In the genomic region with DNA sequence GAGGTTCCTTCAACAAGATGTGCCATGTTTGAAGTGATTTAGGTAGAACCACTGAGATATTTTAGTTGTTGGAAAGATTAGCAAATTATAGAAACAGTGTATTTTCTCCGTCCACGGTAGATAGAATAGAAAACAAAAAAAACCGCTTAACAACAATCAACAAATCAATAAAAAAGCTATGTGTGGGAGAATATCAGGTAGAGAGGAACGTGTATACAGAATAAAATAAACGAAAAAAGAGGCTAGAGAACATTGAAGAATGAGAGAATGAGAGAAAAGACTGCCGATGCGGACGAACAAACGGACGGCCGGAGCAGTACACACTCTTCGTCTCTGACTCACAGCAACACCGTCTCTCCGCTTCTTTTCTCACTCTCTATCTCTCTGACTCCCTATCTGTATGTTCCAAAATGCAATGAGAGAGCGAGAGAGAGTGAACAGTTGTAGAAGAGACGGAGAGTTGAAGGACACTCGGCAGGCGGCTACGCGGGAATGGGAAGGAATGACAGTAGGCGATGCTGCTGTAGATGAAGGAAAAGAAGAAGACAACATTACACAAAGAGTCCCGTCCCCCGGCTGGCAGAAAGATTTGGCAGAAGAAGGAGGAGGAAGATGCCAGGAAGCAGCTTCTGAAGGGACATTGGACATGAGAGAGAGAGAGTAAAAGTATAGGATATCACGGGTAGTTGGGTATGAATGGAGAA, we compare ENCODE assay signal across 5 worm cellular contexts.
TF ChIP-seq lines count a peak whose summit lies in the region.

A gene (minus strand): TSS at position 51 of the 704 bp plus-strand sequence.

TF ChIP-seq in whole organism, L1 larva, 84 proteins besides CTCF, POLR2A, EP300 and RAD21 (continues in another document):
- TF ChIP-seq swsn-7 (tag; optimal IDR thresholded peaks at IDR 0.05; lab: Kevin White, UChicago) (peak; percentile 74), xbp-1 (tag; optimal IDR thresholded peaks at IDR 0.05; lab: Kevin White, UChicago) (peak; percentile 47), elt-3 (tag; optimal IDR thresholded peaks at IDR 0.05; lab: Kevin White, UChicago) (peak in 1 of 6 experiments; percentile 6), dsc-1 (tag; optimal IDR thresholded peaks at IDR 0.05; lab: Kevin White, UChicago) (peak; percentile 68), vab-15 (tag; optimal IDR thresholded peaks at IDR 0.05; lab: Kevin White, UChicago) (no peak), nhr-77 (tag; optimal IDR thresholded peaks at IDR 0.05; lab: Kevin White, UChicago) (no peak), nhr-84 (tag; optimal IDR thresholded peaks at IDR 0.05; lab: Kevin White, UChicago) (no peak), snu-23 (GFP tag; optimal IDR thresholded peaks at IDR 0.05; lab: Kevin White, UChicago) (peak; percentile 84), pqm-1 (tag; optimal IDR thresholded peaks at IDR 0.05; lab: Kevin White, UChicago) (no peak), fkh-4 (tag; optimal IDR thresholded peaks at IDR 0.05; lab: Kevin White, UChicago; ENCODE audit: borderline replicate concordance) (no peak), nhr-237 (tag; optimal IDR thresholded peaks at IDR 0.05; lab: Kevin White, UChicago) (no peak), dpl-1 (GFP tag; optimal IDR thresholded peaks at IDR 0.05; lab: Kevin White, UChicago) (peak; percentile 41 to 62 (median 44)), hpl-2 (GFP tag; optimal IDR thresholded peaks at IDR 0.05; lab: Kevin White, UChicago) (no peak), irx-1 (tag; optimal IDR thresholded peaks at IDR 0.05; lab: Kevin White, UChicago) (no peak), ceh-88 (GFP tag; IDR thresholded peaks at IDR 0.05; lab: Robert Waterston, UW) (no peak), lin-14 (GFP tag; optimal IDR thresholded peaks at IDR 0.05; lab: Kevin White, UChicago) (peak; percentile 98), sox-4 (tag; optimal IDR thresholded peaks at IDR 0.05; lab: Kevin White, UChicago) (no peak)

TF ChIP-seq in whole organism, L3 larva, 47 proteins besides CTCF, POLR2A, EP300 and RAD21 (continues in another document):
- peak; percentile 85 for TF ChIP-seq nfya-1 (tag; optimal IDR thresholded peaks at IDR 0.05; lab: Kevin White, UChicago; ENCODE audit: insufficient read depth)
- TF ChIP-seq lin-15B (tag; optimal IDR thresholded peaks at IDR 0.05; lab: Kevin White, UChicago), result peak; percentile 59
- peak; percentile 3 for TF ChIP-seq lsy-12 (tag; optimal IDR thresholded peaks at IDR 0.05; lab: Kevin White, UChicago)
- TF ChIP-seq mdl-1 (tag; optimal IDR thresholded peaks at IDR 0.05; lab: Kevin White, UChicago), result no peak
- no peak for TF ChIP-seq nhr-12 (tag; optimal IDR thresholded peaks at IDR 0.05; lab: Kevin White, UChicago)
- TF ChIP-seq daf-12 (tag; optimal IDR thresholded peaks at IDR 0.05; lab: Kevin White, UChicago), result no peak
- TF ChIP-seq nhr-25 (tag; optimal IDR thresholded peaks at IDR 0.05; lab: Kevin White, UChicago), result peak; percentile 85
- TF ChIP-seq ztf-4 (tag; optimal IDR thresholded peaks at IDR 0.05; lab: Kevin White, UChicago), result no peak
- no peak for TF ChIP-seq unc-39 (tag; optimal IDR thresholded peaks at IDR 0.05; lab: Kevin White, UChicago)
- TF ChIP-seq pha-4 (tag; optimal IDR thresholded peaks at IDR 0.05; lab: Kevin White, UChicago), result peak; percentile 80
- no peak for TF ChIP-seq nhr-77 (tag; optimal IDR thresholded peaks at IDR 0.05; lab: Kevin White, UChicago)
- TF ChIP-seq ceh-16 (tag; optimal IDR thresholded peaks at IDR 0.05; lab: Kevin White, UChicago), result no peak
- no peak for TF ChIP-seq aly-2 (tag; optimal IDR thresholded peaks at IDR 0.05; lab: Kevin White, UChicago)
- no peak for TF ChIP-seq elt-1 (tag; optimal IDR thresholded peaks at IDR 0.05; lab: Kevin White, UChicago)
- TF ChIP-seq mml-1 (tag; optimal IDR thresholded peaks at IDR 0.05; lab: Kevin White, UChicago), result no peak
- TF ChIP-seq jun-1 (tag; optimal IDR thresholded peaks at IDR 0.05; lab: Kevin White, UChicago), result peak; percentile 38
- TF ChIP-seq egl-27 (tag; optimal IDR thresholded peaks at IDR 0.05; lab: Kevin White, UChicago), result no peak

TF ChIP-seq in whole organism, early embryonic, 17 proteins besides CTCF, POLR2A, EP300 and RAD21:
- TF ChIP-seq hnd-1 (tag; optimal IDR thresholded peaks at IDR 0.05; lab: Kevin White, UChicago), result no peak
- peak; percentile 87 for TF ChIP-seq aly-1 (tag; optimal IDR thresholded peaks at IDR 0.05; lab: Kevin White, UChicago)
- TF ChIP-seq pes-1 (GFP tag; IDR thresholded peaks at IDR 0.05; lab: Robert Waterston, UW), result no peak; the same call in 1 of the 2 replicates
- no peak for TF ChIP-seq ceh-36 (tag; optimal IDR thresholded peaks at IDR 0.05; lab: Kevin White, UChicago)
- TF ChIP-seq tbx-11 (GFP tag; IDR thresholded peaks at IDR 0.05; lab: Robert Waterston, UW), result 0 out of 2 replicates have a peak, but pooled peaks have one; percentile 12
- TF ChIP-seq ceh-13 (GFP tag; optimal IDR thresholded peaks at IDR 0.05; lab: Kevin White, UChicago), result no peak
- no peak for TF ChIP-seq tra-4 (tag; optimal IDR thresholded peaks at IDR 0.05; lab: Kevin White, UChicago)
- peak; percentile 79 for TF ChIP-seq F13C5.2 (tag; optimal IDR thresholded peaks at IDR 0.05; lab: Kevin White, UChicago)
- no peak for TF ChIP-seq B0310.2 (tag; optimal IDR thresholded peaks at IDR 0.05; lab: Kevin White, UChicago)
- no peak for TF ChIP-seq scrt-1 (GFP tag; IDR thresholded peaks at IDR 0.05; lab: Robert Waterston, UW)
- peak; percentile 45 for TF ChIP-seq ets-7 (tag; optimal IDR thresholded peaks at IDR 0.05; lab: Kevin White, UChicago)
- TF ChIP-seq hmg-4 (GFP tag; optimal IDR thresholded peaks at IDR 0.05; lab: Kevin White, UChicago), result peak; percentile 91
- no peak for TF ChIP-seq flt-1 (GFP tag; IDR thresholded peaks at IDR 0.05; lab: Robert Waterston, UW)
- TF ChIP-seq ama-1 (optimal IDR thresholded peaks at IDR 0.05; lab: Kevin White, UChicago), result no peak
- 0 out of 2 replicates have a peak, but pooled peaks have one; percentile 4 for TF ChIP-seq tbx-37 (GFP tag; conservative IDR thresholded peaks at IDR 0.05; lab: Robert Waterston, UW)
- TF ChIP-seq hmbx-1 (tag; optimal IDR thresholded peaks at IDR 0.05; lab: Kevin White, UChicago), result no peak
- no peak for TF ChIP-seq sea-1 (GFP tag; conservative IDR thresholded peaks at IDR 0.05; lab: Robert Waterston, UW)

TF ChIP-seq in whole organism, midembryonic, 9 proteins besides CTCF, POLR2A, EP300 and RAD21:
- TF ChIP-seq ztf-29 (GFP tag; IDR thresholded peaks at IDR 0.05; lab: Robert Waterston, UW) (0 out of 2 replicates have a peak, but pooled peaks have one; percentile 31), cog-1 (tag; optimal IDR thresholded peaks at IDR 0.05; lab: Kevin White, UChicago) (peak; percentile 92), ref-1 (GFP tag; conservative IDR thresholded peaks at IDR 0.05; lab: Robert Waterston, UW) (no peak), klf-2 (GFP tag; conservative IDR thresholded peaks at IDR 0.05; lab: Robert Waterston, UW) (0 out of 2 replicates have a peak, but pooled peaks have one; percentile 38), flt-1 (GFP tag; IDR thresholded peaks at IDR 0.05; lab: Robert Waterston, UW) (0 out of 2 replicates have a peak, but pooled peaks have one; percentile 11), ztf-23 (GFP tag; IDR thresholded peaks at IDR 0.05; lab: Robert Waterston, UW) (peak; percentile 66; the same call in 1 of the 2 replicates), med-1 (GFP tag; optimal IDR thresholded peaks at IDR 0.05; lab: Kevin White, UChicago; ENCODE audit: insufficient read depth) (no peak)

TF ChIP-seq in whole organism, young adult, 124 proteins besides CTCF, POLR2A, EP300 and RAD21 (continues in another document):
- TF ChIP-seq madf-3 (GFP tag; IDR thresholded peaks at IDR 0.05; lab: Robert Waterston, UW) (0 out of 2 replicates have a peak, but pooled peaks have one; percentile 12), F23B12.7 (tag; optimal IDR thresholded peaks at IDR 0.05; lab: Kevin White, UChicago; ENCODE audit: insufficient read depth) (peak; percentile 81), egrh-3 (GFP tag; IDR thresholded peaks at IDR 0.05; lab: Robert Waterston, UW) (peak; percentile 51; the same call in 1 of the 2 replicates), F22D6.2 (tag; optimal IDR thresholded peaks at IDR 0.05; lab: Kevin White, UChicago) (no peak), ama-1 (optimal IDR thresholded peaks at IDR 0.05; lab: Kevin White, UChicago) (no peak), ama-1 (GFP tag; optimal IDR thresholded peaks at IDR 0.05; lab: Kevin White, UChicago) (no peak), hlh-12 (tag; optimal IDR thresholded peaks at IDR 0.05; lab: Kevin White, UChicago) (no peak), hmg-1.2 (GFP tag; IDR thresholded peaks at IDR 0.05; lab: Robert Waterston, UW) (peak; percentile 86), nfyb-1 (GFP tag; IDR thresholded peaks at IDR 0.05; lab: Robert Waterston, UW) (0 out of 2 replicates have a peak, but pooled peaks have one; percentile 53), cebp-2 (GFP tag; IDR thresholded peaks at IDR 0.05; lab: Robert Waterston, UW) (no peak), pbrm-1 (GFP tag; IDR thresholded peaks at IDR 0.05; lab: Robert Waterston, UW) (0 out of 2 replicates have a peak, but pooled peaks have one; percentile 24), ets-4 (GFP tag; optimal IDR thresholded peaks at IDR 0.05; lab: Kevin White, UChicago) (peak; percentile 50), snpc-1.3 (tag; optimal IDR thresholded peaks at IDR 0.05; lab: Kevin White, UChicago; ENCODE audit: insufficient read depth) (no peak), C17E4.6 (GFP tag; IDR thresholded peaks at IDR 0.05; lab: Robert Waterston, UW) (0 out of 2 replicates have a peak, but pooled peaks have one; percentile 20), K12H6.12 (tag; optimal IDR thresholded peaks at IDR 0.05; lab: Kevin White, UChicago) (peak; percentile 84), akir-1 (GFP tag; optimal IDR thresholded peaks at IDR 0.05; lab: Kevin White, UChicago) (no peak), hlh-26 (GFP tag; conservative IDR thresholded peaks at IDR 0.05; lab: Robert Waterston, UW) (no peak), attf-5 (GFP tag; optimal IDR thresholded peaks at IDR 0.05; lab: Kevin White, UChicago) (peak; percentile 80), mcd-1 (GFP tag; IDR thresholded peaks at IDR 0.05; lab: Robert Waterston, UW) (peak; percentile 76), bed-1 (GFP tag; IDR thresholded peaks at IDR 0.05; lab: Robert Waterston, UW) (no peak), snpc-4 (GFP tag; optimal IDR thresholded peaks at IDR 0.05; lab: Kevin White, UChicago) (peak; percentile 46), snpc-4 (tag; optimal IDR thresholded peaks at IDR 0.05; lab: Kevin White, UChicago) (peak; percentile 31 to 76 (median 56)), ceh-27 (GFP tag; optimal IDR thresholded peaks at IDR 0.05; lab: Kevin White, UChicago) (peak; percentile 62), hrde-1 (tag; optimal IDR thresholded peaks at IDR 0.05; lab: Kevin White, UChicago; ENCODE audit: borderline replicate concordance) (no peak), hsf-1 (GFP tag; IDR thresholded peaks at IDR 0.05; lab: Robert Waterston, UW) (0 out of 2 replicates have a peak, but pooled peaks have one; percentile 18), gei-17 (GFP tag; optimal IDR thresholded peaks at IDR 0.05; lab: Kevin White, UChicago) (no peak), let-526 (GFP tag; IDR thresholded peaks at IDR 0.05; lab: Robert Waterston, UW) (0 out of 2 replicates have a peak, but pooled peaks have one; percentile 39), dox-1 (GFP tag; IDR thresholded peaks at IDR 0.05; lab: Robert Waterston, UW) (peak; percentile 90)
